Worm (Caenorhabditis elegans) whole organism, L4 larva: ENCODE measurements around the gene str-106.

ENCODE experiments used
- D1046.2 ChIP-seq: fragments of 200-800 bp; sonication (Bioruptor generic); IDR thresholded peaks from 2 replicates; pipeline ENCODE4 v1.3.6; 2022; ENCODE audit warnings: missing genetic modification characterization, missing compliant biosample characterization
- F37D6.2 ChIP-seq: sonication (generic microtip); optimal IDR thresholded peaks from 2 replicates; lab custom pipeline; 2016; ENCODE audit warnings: mild to moderate bottlenecking, missing genetic modification characterization, missing compliant biosample characterization
- F44E2.7 ChIP-seq: fragments of 200-800 bp; sonication (Bioruptor generic); IDR thresholded peaks from 2 replicates; pipeline ENCODE4 v2.1.2; 2022; ENCODE audit warnings: missing genetic modification characterization, missing compliant biosample characterization
- T26A8.4 ChIP-seq: fragments of 200-800 bp; sonication (Bioruptor generic); IDR thresholded peaks from 2 replicates; pipeline ENCODE4 v1.3.6; 2022; ENCODE audit warnings: missing genetic modification characterization, missing compliant biosample characterization
- Y105C5A.15 ChIP-seq: fragments of 200-800 bp; sonication (Bioruptor generic); IDR thresholded peaks from 2 replicates; pipeline ENCODE4 v1.3.6; 2022; ENCODE audit warnings: missing genetic modification characterization, missing compliant biosample characterization
- Y48G9A.11 ChIP-seq: fragments of 200-800 bp; sonication (Bioruptor generic); IDR thresholded peaks from 2 replicates; pipeline ENCODE4 v1.3.6; 2022; ENCODE audit warnings: missing genetic modification reagents, missing genetic modification characterization, missing compliant biosample characterization
- ZK337.2 ChIP-seq: fragments of 200-800 bp; sonication (Bioruptor generic); IDR thresholded peaks from 2 replicates; pipeline ENCODE4 v1.3.6; 2022; ENCODE audit warnings: missing genetic modification reagents, missing genetic modification characterization, missing compliant biosample characterization
- aly-2 ChIP-seq: sonication (generic microtip); optimal IDR thresholded peaks from 2 replicates; lab custom pipeline; 2018; ENCODE audit warnings: missing biosample characterization, missing genetic modification characterization
- arid-1 ChIP-seq: fragments of 200-800 bp; sonication (Bioruptor generic); conservative IDR thresholded peaks from 2 replicates; pipeline ENCODE4 v1.3.6; 2022; ENCODE audit warnings: missing genetic modification reagents, missing genetic modification characterization, missing compliant biosample characterization
- ceh-20 ChIP-seq: fragments of 200-800 bp; sonication (Bioruptor generic); IDR thresholded peaks from 2 replicates; pipeline ENCODE4 v1.3.6; 2022; ENCODE audit warnings: missing genetic modification reagents, missing genetic modification characterization, missing compliant biosample characterization
- ceh-28 ChIP-seq: fragments of 150-350 bp; optimal IDR thresholded peaks from 2 replicates; lab custom pipeline; 2014; ENCODE audit warnings: missing biosample characterization, missing genetic modification reagents, missing genetic modification characterization
- ces-1 ChIP-seq: fragments of 150-350 bp; sonication (generic microtip); optimal IDR thresholded peaks from 4 replicates; lab custom pipeline; 2014; ENCODE audit warnings: missing biosample characterization, missing genetic modification reagents, missing genetic modification characterization
- cey-2 ChIP-seq: sonication (generic microtip); optimal IDR thresholded peaks from 3 replicates; lab custom pipeline; 2017; ENCODE audit warnings: missing genetic modification characterization, mild to moderate bottlenecking, missing compliant biosample characterization, antibody characterized with exemption, borderline replicate concordance; ENCODE audit not compliant: insufficient read depth
- daf-12 ChIP-seq: fragments of 150-350 bp; optimal IDR thresholded peaks from 2 replicates; lab custom pipeline; 2014; ENCODE audit warnings: missing biosample characterization, missing genetic modification reagents, missing genetic modification characterization
- dmd-6 ChIP-seq: fragments of 200-800 bp; sonication (Bioruptor generic); IDR thresholded peaks from 2 replicates; pipeline ENCODE4 v1.3.6; 2022; ENCODE audit warnings: missing genetic modification reagents, missing genetic modification characterization, missing compliant biosample characterization
- dmd-8 ChIP-seq: fragments of 200-800 bp; sonication (Bioruptor generic); IDR thresholded peaks from 2 replicates; pipeline ENCODE4 v1.3.6; 2022; ENCODE audit warnings: missing genetic modification characterization, missing compliant biosample characterization
- dmd-9 ChIP-seq: fragments of 200-800 bp; sonication (Bioruptor generic); IDR thresholded peaks from 2 replicates; pipeline ENCODE4 v1.3.6; 2022; ENCODE audit warnings: missing genetic modification reagents, missing genetic modification characterization, missing compliant biosample characterization
- duxl-1 ChIP-seq: sonication (generic microtip); optimal IDR thresholded peaks from 2 replicates; lab custom pipeline; 2016; ENCODE audit warnings: mild to moderate bottlenecking, missing genetic modification characterization, moderate library complexity, missing compliant biosample characterization; ENCODE audit not compliant: poor library complexity
- dve-1 ChIP-seq: sonication (generic microtip); optimal IDR thresholded peaks from 2 replicates; lab custom pipeline; 2017; ENCODE audit warnings: antibody characterized with exemption, mild to moderate bottlenecking, missing genetic modification characterization, missing compliant biosample characterization; ENCODE audit not compliant: insufficient read depth
- fkh-10 ChIP-seq: fragments of 150-350 bp; optimal IDR thresholded peaks from 2 replicates; lab custom pipeline; 2014; ENCODE audit warnings: missing biosample characterization, missing genetic modification reagents, missing genetic modification characterization
- gei-8 ChIP-seq: fragments of 200-800 bp; sonication (Bioruptor generic); optimal IDR thresholded peaks from 2 replicates; lab custom pipeline; 2018; ENCODE audit warnings: mild to moderate bottlenecking, missing genetic modification characterization, missing compliant biosample characterization
- hlh-30 ChIP-seq: sonication (generic microtip); optimal IDR thresholded peaks from 2 replicates; lab custom pipeline; 2017; ENCODE audit warnings: antibody characterized with exemption, mild to moderate bottlenecking, missing genetic modification characterization, missing compliant biosample characterization; ENCODE audit not compliant: insufficient read depth
- lim-7 ChIP-seq: fragments of 200-800 bp; sonication (Bioruptor generic); IDR thresholded peaks from 2 replicates; pipeline ENCODE4 v1.3.6; 2022; ENCODE audit warnings: missing genetic modification characterization, missing compliant biosample characterization
- lin-1 ChIP-seq: fragments of 200-800 bp; sonication (Bioruptor generic); IDR thresholded peaks from 2 replicates; pipeline ENCODE4 v1.3.6; 2022; ENCODE audit warnings: missing genetic modification reagents, missing genetic modification characterization, missing compliant biosample characterization
- lin-13 ChIP-seq: fragments of 150-350 bp; optimal IDR thresholded peaks from 2 replicates; lab custom pipeline; 2014; ENCODE audit warnings: missing biosample characterization, missing genetic modification reagents, missing genetic modification characterization
- lin-38 ChIP-seq: fragments of 200-800 bp; sonication (Bioruptor generic); IDR thresholded peaks from 2 replicates; pipeline ENCODE4 v1.3.6; 2022; ENCODE audit warnings: missing genetic modification reagents, missing genetic modification characterization, missing compliant biosample characterization
- madf-5 ChIP-seq, 2 experiments: fragments of 200-800 bp; sonication (Bioruptor generic); IDR thresholded peaks; 2 replicates each; pipeline ENCODE4 v1.3.6; 2022; ENCODE audit warnings: missing compliant biosample characterization in 2 of 2, missing genetic modification characterization in 2 of 2
- nhr-10 ChIP-seq: fragments of 150-350 bp; optimal IDR thresholded peaks from 2 replicates; lab custom pipeline; 2014; ENCODE audit warnings: missing biosample characterization, missing genetic modification characterization
- nhr-111 ChIP-seq: fragments of 200-800 bp; sonication (Bioruptor generic); optimal IDR thresholded peaks from 2 replicates; lab custom pipeline; 2018; ENCODE audit warnings: mild to moderate bottlenecking, missing genetic modification characterization, missing compliant biosample characterization
- nhr-237 ChIP-seq: sonication (generic microtip); optimal IDR thresholded peaks from 2 replicates; lab custom pipeline; 2017; ENCODE audit warnings: missing biosample characterization, missing genetic modification characterization
- nhr-25 ChIP-seq: sonication (generic microtip); optimal IDR thresholded peaks from 2 replicates; lab custom pipeline; 2017; ENCODE audit warnings: missing genetic modification characterization, mild to moderate bottlenecking, missing compliant biosample characterization, antibody characterized with exemption, moderate library complexity, borderline replicate concordance; ENCODE audit not compliant: insufficient read depth
- nhr-28 ChIP-seq: fragments of 150-350 bp; optimal IDR thresholded peaks from 2 replicates; lab custom pipeline; 2014; ENCODE audit warnings: missing biosample characterization, missing genetic modification characterization
- nhr-48 ChIP-seq: sonication (generic microtip); optimal IDR thresholded peaks from 2 replicates; lab custom pipeline; 2016; ENCODE audit warnings: mild to moderate bottlenecking, missing genetic modification characterization, missing compliant biosample characterization
- nhr-77 ChIP-seq: fragments of 150-350 bp; optimal IDR thresholded peaks from 2 replicates; lab custom pipeline; 2014; ENCODE audit warnings: missing biosample characterization, missing genetic modification characterization
- php-3 ChIP-seq: fragments of 200-800 bp; sonication (Bioruptor generic); IDR thresholded peaks from 2 replicates; pipeline ENCODE4 v1.3.6; 2022; ENCODE audit warnings: missing genetic modification reagents, missing genetic modification characterization, missing compliant biosample characterization
- pqm-1 ChIP-seq: sonication (generic microtip); optimal IDR thresholded peaks from 2 replicates; lab custom pipeline; 2017; ENCODE audit warnings: missing biosample characterization, missing genetic modification characterization
- sdz-12 ChIP-seq: fragments of 200-800 bp; sonication (Bioruptor generic); optimal IDR thresholded peaks from 2 replicates; lab custom pipeline; 2018; ENCODE audit warnings: mild to moderate bottlenecking, missing genetic modification characterization, missing compliant biosample characterization
- snpc-1.2 ChIP-seq: fragments of 200-800 bp; sonication (Bioruptor generic); IDR thresholded peaks from 2 replicates; pipeline ENCODE4 v1.3.6; 2022; ENCODE audit warnings: missing genetic modification reagents, missing genetic modification characterization, missing compliant biosample characterization
- spr-1 ChIP-seq: sonication (generic microtip); optimal IDR thresholded peaks from 2 replicates; lab custom pipeline; 2016; ENCODE audit warnings: mild to moderate bottlenecking, missing genetic modification characterization, missing compliant biosample characterization
- spr-3 ChIP-seq: fragments of 200-800 bp; sonication (Bioruptor generic); optimal IDR thresholded peaks from 2 replicates; lab custom pipeline; 2018; ENCODE audit warnings: mild to moderate bottlenecking, missing genetic modification characterization, missing compliant biosample characterization
- unc-130 ChIP-seq: sonication (generic microtip); optimal IDR thresholded peaks from 2 replicates; lab custom pipeline; 2016; ENCODE audit warnings: missing genetic modification reagents, missing genetic modification characterization, missing compliant biosample characterization
- unc-62 ChIP-seq, 3 experiments: fragments of 150-350 bp in 1 of 3; sonication (generic microtip); optimal IDR thresholded peaks in 2 of 3; peaks in 1 of 3; 1 replicate in 1 of 3; 2 replicates in 2 of 3; lab custom pipeline; 2014 to 2017; ENCODE audit warnings: missing biosample characterization in 3 of 3, missing genetic modification characterization in 3 of 3, missing genetic modification reagents in 3 of 3, missing genotype in 1 of 3
- vab-7 ChIP-seq: fragments of 200-800 bp; sonication (Bioruptor generic); IDR thresholded peaks from 2 replicates; pipeline ENCODE4 v1.3.6; 2022; ENCODE audit warnings: missing genetic modification reagents, missing genetic modification characterization, missing compliant biosample characterization
- zip-2 ChIP-seq: fragments of 150-350 bp; optimal IDR thresholded peaks from 2 replicates; lab custom pipeline; 2014; ENCODE audit warnings: missing biosample characterization, missing genetic modification characterization

The str-106 gene

ce11 chrV:16141071-16141470, 39.4 kb upstream of the str-106 start, which contains the start of gene clc-32:
Gene clc-32, minus strand, starts transcription at chrV:16141171.
- TF ChIP-seq ceh-20: no peak

- TF ChIP-seq dve-1 (no peak), madf-5 (GFP tag; IDR thresholded peaks at IDR 0.05; lab: Robert Waterston, UW) (no peak), lin-1 (GFP tag; lab: Robert Waterston, UW) (no peak), hlh-30 (tag; lab: Kevin White, UChicago) (no peak), lim-7 (GFP tag; lab: Robert Waterston, UW) (no peak), spr-1 (tag; lab: Kevin White, UChicago) (no peak), fkh-10 (GFP tag; lab: Kevin White, UChicago) (no peak), nhr-25 (tag; lab: Kevin White, UChicago) (no peak), nhr-28 (tag; lab: Kevin White, UChicago) (no peak), nhr-237 (no peak), ceh-28 (no peak), ZK337.2 (no peak), lin-38 (GFP tag; lab: Robert Waterston, UW) (no peak), sdz-12 (GFP tag; lab: Kevin White, UChicago) (no peak), Y105C5A.15 (no peak), dmd-8 (GFP tag; lab: Robert Waterston, UW) (no peak), php-3 (GFP tag; lab: Robert Waterston, UW) (no peak), cey-2 (tag; lab: Kevin White, UChicago) (no peak), duxl-1 (no peak), ces-1 (GFP tag; lab: Kevin White, UChicago) (no peak)
These were observed 38.1 kb upstream of the str-106 start, which contains the start of gene fbxa-18 for ce11 chrV:16142371-16142770. Gene fbxa-18, plus strand, starts transcription at chrV:16142671.

- TF ChIP-seq zip-2 (tag; lab: Kevin White, UChicago) (no peak), dmd-6 (GFP tag; lab: Robert Waterston, UW) (peak; percentile 52; the same call in 1 of the 2 replicates), lin-1 (GFP tag; lab: Robert Waterston, UW) (no peak), pqm-1 (peak; percentile 42), unc-62 (GFP tag; optimal IDR thresholded peaks at IDR 0.05 in 1 of 2; lab: Kevin White, UChicago) (peak in 1 of 2 experiments; percentile 4), unc-62 (tag; optimal IDR thresholded peaks at IDR 0.05; lab: Kevin White, UChicago) (no peak), unc-130 (GFP tag; lab: Kevin White, UChicago) (no peak), nhr-28 (tag; lab: Kevin White, UChicago) (peak; percentile 66), arid-1 (GFP tag; lab: Robert Waterston, UW) (no peak), hlh-30 (tag; lab: Kevin White, UChicago) (no peak), nhr-77 (tag; lab: Kevin White, UChicago) (peak; percentile 41), F44E2.7 (no peak)
These were observed 37.3 kb upstream of the str-106 start, which contains the start of gene fbxa-88 for ce11 chrV:16143066-16143581. Gene fbxa-88, minus strand, starts transcription at chrV:16143116.

- TF ChIP-seq unc-62 (GFP tag; optimal IDR thresholded peaks at IDR 0.05 in 1 of 2; lab: Kevin White, UChicago) (peak in 1 of 2 experiments; percentile 91), unc-62 (tag; optimal IDR thresholded peaks at IDR 0.05; lab: Kevin White, UChicago) (no peak), Y48G9A.11 (no peak)
These were observed 35.4 kb upstream of the str-106 start for ce11 chrV:16145009-16145408.

ce11 chrV:16148805-16149204, 31.6 kb upstream of the str-106 start, which contains the start of gene F10A3.4:
Gene F10A3.4, plus strand, starts transcription at chrV:16149105.
- no peak for TF ChIP-seq lin-1 (GFP tag; lab: Robert Waterston, UW)
- TF ChIP-seq nhr-48: no peak
- no peak for TF ChIP-seq lin-13 (GFP tag; lab: Kevin White, UChicago)
- TF ChIP-seq spr-3 (GFP tag; lab: Kevin White, UChicago): no peak
- TF ChIP-seq nhr-111 (GFP tag; lab: Kevin White, UChicago): no peak
- TF ChIP-seq daf-12: no peak
- TF ChIP-seq vab-7 (GFP tag; lab: Robert Waterston, UW): no peak
- no peak for TF ChIP-seq gei-8 (GFP tag; lab: Kevin White, UChicago)
- TF ChIP-seq nhr-10 (tag; lab: Kevin White, UChicago): no peak
- TF ChIP-seq dmd-9 (GFP tag; lab: Robert Waterston, UW): no peak
- no peak for TF ChIP-seq aly-2 (tag; lab: Kevin White, UChicago)
- no peak for TF ChIP-seq D1046.2 (GFP tag; lab: Robert Waterston, UW)
- no peak for TF ChIP-seq T26A8.4 (GFP tag; lab: Robert Waterston, UW)
- TF ChIP-seq snpc-1.2 (GFP tag; lab: Robert Waterston, UW): no peak
- no peak for TF ChIP-seq F37D6.2 (tag; lab: Kevin White, UChicago)
